Fruit fly (Drosophila melanogaster) whole organism: ENCODE measurements around the gene CG11089.

Experiments
- CG8478 ChIP-seq: fragments of >200 bp; optimal IDR thresholded peaks from 2 replicates; lab custom pipeline; 2018; ENCODE audit warnings: inconsistent platforms
- pan ChIP-seq: fragments of >200 bp; optimal IDR thresholded peaks from 2 replicates; lab custom pipeline; 2017
- psq ChIP-seq: fragments of >200 bp; optimal IDR thresholded peaks from 2 replicates; lab custom pipeline; 2017
- usp ChIP-seq: fragments of >200 bp; optimal IDR thresholded peaks from 2 replicates; lab custom pipeline; 2017; ENCODE audit warnings: missing biosample characterization, missing genetic modification characterization, mixed read lengths

DNA sequence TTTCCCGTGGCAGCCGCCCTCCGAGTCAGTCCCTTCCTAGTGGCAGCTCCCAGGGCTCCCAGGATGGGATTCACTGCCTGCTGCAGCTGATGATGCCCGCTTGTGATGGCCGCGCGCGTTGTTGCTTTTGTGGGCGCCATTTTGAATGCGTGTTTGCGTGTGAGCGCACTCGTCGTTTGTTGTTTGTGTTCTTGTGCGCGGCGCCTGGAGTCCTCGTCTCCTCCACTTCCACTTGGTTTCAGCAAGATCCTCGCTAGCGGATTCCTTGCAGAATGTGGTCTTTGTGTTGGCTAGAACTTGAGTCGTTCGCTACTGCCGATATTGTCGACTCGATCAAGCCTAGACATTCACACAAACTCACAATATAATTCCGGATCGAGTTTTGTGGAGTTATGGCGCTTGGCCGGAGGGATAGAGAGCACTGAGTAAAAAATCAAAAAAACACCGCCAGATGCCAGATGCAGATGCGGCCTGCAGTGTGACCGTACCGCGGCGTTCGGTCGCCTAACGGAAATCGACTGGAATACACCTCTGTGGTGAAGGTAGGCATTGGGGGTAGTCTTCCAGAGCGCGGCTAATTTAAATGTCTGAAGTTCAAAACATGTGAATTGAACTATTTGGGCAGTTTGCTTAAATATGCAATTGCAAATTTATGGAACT is 6.3 kb upstream of the CG11089 start, which contains the start of gene CycB3:
- TF ChIP-seq psq (lab: Kevin White, UChicago): no peak
- TF ChIP-seq usp (GFP tag; lab: Kevin White, UChicago): no peak
- TF ChIP-seq pan (lab: Kevin White, UChicago): no peak
- TF ChIP-seq CG8478 (lab: Kevin White, UChicago): no peak
